Worm (Caenorhabditis elegans): ENCODE data around the gene T04A8.7.
A peak's percentile ranks its signal among the peaks of the same experiment; 100 is the strongest.

- TF ChIP-seq mdl-1 (tag; optimal IDR thresholded peaks at IDR 0.05) = peak; percentile 10
- TF ChIP-seq lin-39 (tag; optimal IDR thresholded peaks at IDR 0.05) = no peak
- no peak for TF ChIP-seq nhr-11 (tag; optimal IDR thresholded peaks at IDR 0.05)
- TF ChIP-seq fos-1 (tag; optimal IDR thresholded peaks at IDR 0.05) = no peak
- TF ChIP-seq skn-1 (tag; optimal IDR thresholded peaks at IDR 0.05) = no peak
- no peak for TF ChIP-seq snpc-4 (tag; optimal IDR thresholded peaks at IDR 0.05)
- TF ChIP-seq daf-12 (tag; optimal IDR thresholded peaks at IDR 0.05) = no peak
- TF ChIP-seq elt-1 (tag; optimal IDR thresholded peaks at IDR 0.05) = no peak
These were observed 36.3 kb downstream of the T04A8.7 start, which contains the start of gene F17C8.3 for ce11 chrIII:4731295-4731988.
